Worm (Caenorhabditis elegans): ENCODE results near the gene lyst-1.

lyst-1 gene

DNA sequence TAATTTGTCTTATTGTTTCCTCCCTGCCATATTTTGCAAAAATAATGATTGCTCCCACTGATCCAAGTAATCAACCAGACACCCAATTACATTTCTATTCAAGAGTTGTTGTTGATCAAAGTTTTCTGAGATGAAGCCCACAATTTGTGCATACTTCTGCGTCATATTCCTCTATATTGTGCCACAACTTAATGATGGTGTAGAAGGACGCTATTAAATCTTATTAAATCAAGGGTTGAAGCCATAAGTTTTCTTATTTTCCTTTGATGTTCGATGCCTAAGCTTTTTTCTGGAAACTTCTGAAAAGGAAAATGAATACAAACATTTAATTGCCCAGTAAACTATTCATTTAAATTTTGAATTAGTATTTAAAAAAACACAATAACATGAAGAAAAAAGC, 27.8 kb upstream of the lyst-1 start:
- TF ChIP-seq ztf-11 (tag; optimal IDR thresholded peaks at IDR 0.05) (no peak), mep-1 (tag; optimal IDR thresholded peaks at IDR 0.05) (peak; percentile 7), swsn-7 (tag; optimal IDR thresholded peaks at IDR 0.05) (no peak), fkh-8 (tag; optimal IDR thresholded peaks at IDR 0.05) (no peak), nhr-28 (tag; optimal IDR thresholded peaks at IDR 0.05) (no peak), elt-2 (tag; optimal IDR thresholded peaks at IDR 0.05) (no peak), unc-130 (tag; optimal IDR thresholded peaks at IDR 0.05) (no peak), mef-2 (tag; optimal IDR thresholded peaks at IDR 0.05) (no peak), snpc-4 (tag; optimal IDR thresholded peaks at IDR 0.05) (no peak), nhr-20 (tag; optimal IDR thresholded peaks at IDR 0.05) (no peak), efl-1 (optimal IDR thresholded peaks at IDR 0.05) (no peak), efl-1 (GFP tag; optimal IDR thresholded peaks at IDR 0.05 in 1 of 2) (no peak), nhr-71 (tag; optimal IDR thresholded peaks at IDR 0.05) (peak; percentile 6), ama-1 (optimal IDR thresholded peaks at IDR 0.05) (no peak), hlh-4 (tag; optimal IDR thresholded peaks at IDR 0.05) (no peak), skn-1 (tag; optimal IDR thresholded peaks at IDR 0.05) (no peak), lsy-2 (tag; optimal IDR thresholded peaks at IDR 0.05) (no peak), lin-14 (GFP tag; optimal IDR thresholded peaks at IDR 0.05) (peak; percentile 0), rnt-1 (tag; optimal IDR thresholded peaks at IDR 0.05) (no peak), dsc-1 (tag; optimal IDR thresholded peaks at IDR 0.05) (peak; percentile 22), nhr-19 (GFP tag; conservative IDR thresholded peaks at IDR 0.05) (no peak), nhr-11 (tag; optimal IDR thresholded peaks at IDR 0.05) (no peak), pax-3 (tag; optimal IDR thresholded peaks at IDR 0.05) (no peak), ceh-90 (tag; optimal IDR thresholded peaks at IDR 0.05) (no peak), sup-37 (GFP tag; optimal IDR thresholded peaks at IDR 0.05) (no peak), mdl-1 (tag; optimal IDR thresholded peaks at IDR 0.05) (no peak), grh-1 (GFP tag; IDR thresholded peaks at IDR 0.05) (no peak), F16B12.6 (tag; optimal IDR thresholded peaks at IDR 0.05) (no peak)

DNA sequence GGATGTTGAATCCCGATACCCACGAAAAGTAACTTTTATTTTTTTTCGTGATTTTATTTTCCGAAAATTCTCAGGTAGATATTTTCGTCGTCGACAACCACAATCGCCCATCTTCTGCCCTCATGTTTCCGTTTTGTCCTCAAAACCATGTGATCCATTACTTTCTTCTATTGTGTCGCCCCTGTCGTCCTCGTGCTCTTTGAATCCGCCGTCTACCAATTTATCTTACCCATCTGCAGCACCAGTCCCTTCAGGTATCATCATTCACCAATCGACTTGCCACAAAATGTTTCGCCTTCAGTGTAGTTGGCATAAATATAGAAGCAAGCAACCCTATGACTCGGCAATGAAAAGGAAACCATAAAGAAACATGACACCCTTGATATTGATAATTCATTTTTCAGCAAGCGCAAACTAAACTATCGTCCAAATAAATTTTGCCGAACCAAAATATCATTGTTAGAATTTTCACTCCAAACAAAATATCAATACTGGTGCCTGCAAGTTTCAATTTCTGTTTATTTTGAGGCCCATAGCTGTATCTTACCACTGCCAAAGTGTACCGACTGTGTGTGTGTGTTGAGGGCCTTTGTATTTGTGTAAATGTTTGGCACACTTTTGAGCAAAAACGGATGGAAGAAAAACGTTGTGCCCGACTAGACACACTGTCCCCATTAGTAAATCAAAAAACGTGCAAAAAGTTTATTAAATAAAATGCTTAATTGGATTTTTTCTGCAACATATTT, 26.9 kb upstream of the lyst-1 start:
- TF ChIP-seq blmp-1 (tag; optimal IDR thresholded peaks at IDR 0.05) (peak; percentile 43), mdl-1 (tag; optimal IDR thresholded peaks at IDR 0.05) (peak in 1 of 2 experiments; percentile 66), ztf-11 (tag; optimal IDR thresholded peaks at IDR 0.05) (peak in 1 of 2 experiments; percentile 55), aha-1 (tag; optimal IDR thresholded peaks at IDR 0.05) (no peak), nhr-90 (tag; optimal IDR thresholded peaks at IDR 0.05; ENCODE audit: poor library complexity) (peak; percentile 6), nhr-12 (tag; optimal IDR thresholded peaks at IDR 0.05) (no peak), skn-1 (tag; optimal IDR thresholded peaks at IDR 0.05) (no peak), rnt-1 (tag; optimal IDR thresholded peaks at IDR 0.05) (peak; percentile 49), C16A3.4 (tag; optimal IDR thresholded peaks at IDR 0.05) (peak; percentile 19), nhr-71 (tag; optimal IDR thresholded peaks at IDR 0.05) (peak; percentile 55), nhr-20 (tag; optimal IDR thresholded peaks at IDR 0.05) (peak; percentile 80), lin-14 (GFP tag; optimal IDR thresholded peaks at IDR 0.05) (peak; percentile 50), snu-23 (GFP tag; optimal IDR thresholded peaks at IDR 0.05) (peak; percentile 47), isw-1 (GFP tag; IDR thresholded peaks at IDR 0.05) (no peak), lin-15B (tag; optimal IDR thresholded peaks at IDR 0.05) (no peak), pag-3 (tag; optimal IDR thresholded peaks at IDR 0.05; ENCODE audit: borderline replicate concordance, insufficient read depth) (peak; percentile 24), fkh-10 (GFP tag; optimal IDR thresholded peaks at IDR 0.05) (no peak), lsy-2 (tag; optimal IDR thresholded peaks at IDR 0.05) (peak in 1 of 2 experiments; percentile 35), nhr-19 (GFP tag; conservative IDR thresholded peaks at IDR 0.05) (no peak; the same call in 1 of the 2 replicates), nhr-28 (tag; optimal IDR thresholded peaks at IDR 0.05) (no peak), sox-4 (tag; optimal IDR thresholded peaks at IDR 0.05) (no peak), jun-1 (tag; optimal IDR thresholded peaks at IDR 0.05) (no peak)
